Worm (Caenorhabditis elegans) whole organism, L3 larva: ENCODE data around the gene dop-2.

ENCODE experiments used
- aly-2 ChIP-seq: fragments of 150-350 bp; optimal IDR thresholded peaks from 2 replicates; lab custom pipeline; 2014; ENCODE audit warnings: missing biosample characterization, missing genetic modification characterization
- ama-1 ChIP-seq: fragments of 150-350 bp; optimal IDR thresholded peaks from 2 replicates; lab custom pipeline; 2018
- fkh-2 ChIP-seq: fragments of 150-350 bp; optimal IDR thresholded peaks from 2 replicates; lab custom pipeline; 2014; ENCODE audit warnings: missing biosample characterization, missing genetic modification reagents, missing genetic modification characterization
- nhr-77 ChIP-seq: fragments of 150-350 bp; optimal IDR thresholded peaks from 2 replicates; lab custom pipeline; 2014; ENCODE audit warnings: missing biosample characterization, missing genetic modification characterization
- skn-1 ChIP-seq: fragments of 150-350 bp; optimal IDR thresholded peaks from 2 replicates; lab custom pipeline; 2014; ENCODE audit warnings: missing biosample characterization, missing genetic modification characterization
- snpc-4 ChIP-seq: fragments of 150-350 bp; optimal IDR thresholded peaks from 2 replicates; lab custom pipeline; 2014; ENCODE audit warnings: missing biosample characterization, missing genetic modification characterization
- unc-39 ChIP-seq: sonication (generic microtip); optimal IDR thresholded peaks from 4 replicates; lab custom pipeline; 2017; ENCODE audit warnings: missing biosample characterization, missing genetic modification characterization
- zag-1 ChIP-seq: fragments of 150-350 bp; optimal IDR thresholded peaks from 2 replicates; lab custom pipeline; 2014; ENCODE audit warnings: missing biosample characterization, missing genetic modification characterization

DNA sequence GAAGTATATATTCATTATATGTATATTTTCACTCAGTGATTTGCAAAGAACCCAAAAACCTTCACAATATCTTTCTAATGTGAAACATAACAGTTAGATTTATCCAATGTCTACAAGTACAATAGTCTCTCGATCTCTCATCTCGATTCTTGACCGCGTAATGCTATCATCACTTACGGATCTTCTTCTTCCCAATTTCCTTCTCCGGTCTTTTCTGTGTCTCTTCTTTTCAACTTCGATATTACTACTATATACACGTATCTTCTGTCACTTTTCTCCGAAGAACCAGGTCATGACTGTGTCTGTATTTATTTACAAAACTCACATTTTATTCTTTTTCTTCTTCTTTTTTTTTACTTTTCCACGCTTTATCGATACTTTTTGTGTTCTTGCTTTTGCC is 19.8 kb upstream of the dop-2 start:
- TF ChIP-seq nhr-77 (tag; lab: Kevin White, UChicago) (no peak), fkh-2 (tag; lab: Kevin White, UChicago) (no peak), skn-1 (tag; lab: Kevin White, UChicago) (no peak), aly-2 (tag; lab: Kevin White, UChicago) (no peak), snpc-4 (tag; lab: Kevin White, UChicago) (no peak), unc-39 (tag; lab: Kevin White, UChicago) (no peak), zag-1 (no peak), ama-1 (lab: Kevin White, UChicago) (no peak)
